Fruit fly (Drosophila melanogaster) whole organism, embryonic: ENCODE measurements around the gene IntS9.

Source experiments
- Awh ChIP-seq: fragments of 200-800 bp; sonication (Bioruptor generic); IDR thresholded peaks from 2 replicates; pipeline ENCODE4, ENCODE4 v1.3.6; 2022; ENCODE audit warnings: missing biosample characterization, missing genetic modification characterization
- Bteb2 ChIP-seq: fragments of 200-800 bp; sonication (Bioruptor generic); optimal IDR thresholded peaks from 2 replicates; lab custom pipeline; 2016; ENCODE audit warnings: missing biosample characterization, missing genetic modification characterization
- CG1024 ChIP-seq: fragments of 200-800 bp; sonication (Bioruptor generic); IDR thresholded peaks from 2 replicates; pipeline ENCODE4 v1.3.6; 2022; ENCODE audit warnings: missing biosample characterization, missing genetic modification characterization
- CG10431 ChIP-seq: fragments of 200-800 bp; sonication (Bioruptor generic); optimal IDR thresholded peaks from 3 replicates; lab custom pipeline; 2018; ENCODE audit warnings: missing biosample characterization, mild to moderate bottlenecking, missing genetic modification characterization
- CG10543 ChIP-seq: fragments of 200-800 bp; sonication (Bioruptor generic); optimal IDR thresholded peaks from 3 replicates; lab custom pipeline; 2017; ENCODE audit warnings: missing biosample characterization, mild to moderate bottlenecking, missing genetic modification characterization, moderate library complexity
- CG11456 ChIP-seq: fragments of 200-800 bp; sonication (Bioruptor generic); IDR thresholded peaks from 3 replicates; pipeline ENCODE4 v1.3.6; 2022; ENCODE audit warnings: missing biosample characterization, missing genetic modification characterization
- CG12769 ChIP-seq: fragments of 200-800 bp; sonication (Bioruptor generic); optimal IDR thresholded peaks from 2 replicates; lab custom pipeline; 2019; ENCODE audit warnings: missing biosample characterization, mild to moderate bottlenecking, missing genetic modification characterization, moderate library complexity
- CG13296 ChIP-seq: fragments of 200-800 bp; sonication (Bioruptor generic); optimal IDR thresholded peaks from 3 replicates; lab custom pipeline; 2018; ENCODE audit warnings: missing biosample characterization, mild to moderate bottlenecking, missing genetic modification characterization
- CG13775 ChIP-seq: fragments of 200-800 bp; sonication (Bioruptor generic); optimal IDR thresholded peaks from 3 replicates; lab custom pipeline; 2017; ENCODE audit warnings: missing biosample characterization, mild to moderate bottlenecking, missing genetic modification characterization
- CG14710 ChIP-seq: fragments of 200-800 bp; sonication (Bioruptor generic); optimal IDR thresholded peaks from 3 replicates; lab custom pipeline; 2019; ENCODE audit warnings: missing biosample characterization, mild to moderate bottlenecking, missing genetic modification characterization, moderate library complexity
- CG15269 ChIP-seq: fragments of 200-800 bp; sonication (Bioruptor generic); optimal IDR thresholded peaks from 2 replicates; lab custom pipeline; 2018; ENCODE audit warnings: missing biosample characterization, mild to moderate bottlenecking, missing genetic modification characterization, moderate library complexity
- CG17186 ChIP-seq: fragments of 200-800 bp; sonication (Bioruptor generic); optimal IDR thresholded peaks from 3 replicates; lab custom pipeline; 2017; ENCODE audit warnings: missing biosample characterization, missing genetic modification reagents, missing genetic modification characterization
- CG1832 ChIP-seq: fragments of 200-800 bp; sonication (Bioruptor generic); optimal IDR thresholded peaks from 2 replicates; lab custom pipeline; 2017; ENCODE audit warnings: missing biosample characterization, mild to moderate bottlenecking, missing genetic modification characterization, inconsistent platforms
- CG18476 ChIP-seq: fragments of 200-800 bp; sonication (Bioruptor generic); optimal IDR thresholded peaks from 2 replicates; lab custom pipeline; 2016; ENCODE audit warnings: missing biosample characterization, mild to moderate bottlenecking, missing genetic modification characterization
- CG3065 ChIP-seq: fragments of 200-800 bp; sonication (Bioruptor generic); optimal IDR thresholded peaks from 2 replicates; lab custom pipeline; 2016; ENCODE audit warnings: missing biosample characterization, missing genetic modification characterization
- CG4360 ChIP-seq: fragments of 200-800 bp; sonication (Bioruptor generic); IDR thresholded peaks from 2 replicates; pipeline ENCODE4 v1.3.6; 2022; ENCODE audit warnings: missing biosample characterization, missing genetic modification characterization
- CG4617 ChIP-seq: fragments of 200-800 bp; sonication (Bioruptor generic); optimal IDR thresholded peaks from 3 replicates; lab custom pipeline; 2016; ENCODE audit warnings: missing biosample characterization, missing genetic modification characterization, borderline replicate concordance
- CG6254 ChIP-seq: fragments of 200-800 bp; sonication (Bioruptor generic); optimal IDR thresholded peaks from 3 replicates; lab custom pipeline; 2017; ENCODE audit warnings: mild to moderate bottlenecking, missing biosample characterization, missing genetic modification reagents, missing genetic modification characterization
- CG6689 ChIP-seq: fragments of 200-800 bp; sonication (Bioruptor generic); IDR thresholded peaks from 2 replicates; pipeline ENCODE4 v1.3.6; 2022; ENCODE audit warnings: missing biosample characterization, missing genetic modification characterization
- CG6854 ChIP-seq: fragments of 200-800 bp; sonication (Bioruptor generic); optimal IDR thresholded peaks from 3 replicates; lab custom pipeline; 2017; ENCODE audit warnings: missing biosample characterization, mild to moderate bottlenecking, missing genetic modification characterization
- CG7556 ChIP-seq: fragments of 200-800 bp; sonication (Bioruptor generic); optimal IDR thresholded peaks from 2 replicates; lab custom pipeline; 2017; ENCODE audit warnings: missing biosample characterization, mild to moderate bottlenecking, missing genetic modification characterization
- CG7987 ChIP-seq: fragments of 200-800 bp; sonication (Bioruptor generic); optimal IDR thresholded peaks from 2 replicates; lab custom pipeline; 2018; ENCODE audit warnings: missing biosample characterization, mild to moderate bottlenecking, missing genetic modification characterization, moderate library complexity
- CG8359 ChIP-seq: fragments of 200-800 bp; sonication (Bioruptor generic); optimal IDR thresholded peaks from 2 replicates; lab custom pipeline; 2017; ENCODE audit warnings: missing biosample characterization, mild to moderate bottlenecking, missing genetic modification characterization, borderline replicate concordance
- CG9215 ChIP-seq: fragments of 200-800 bp; sonication (Bioruptor generic); IDR thresholded peaks from 2 replicates; pipeline ENCODE4 v1.3.6; 2022; ENCODE audit warnings: missing biosample characterization, missing genetic modification characterization
- CoRest ChIP-seq: fragments of 200-800 bp; sonication (Bioruptor generic); optimal IDR thresholded peaks from 3 replicates; lab custom pipeline; 2018; ENCODE audit warnings: missing biosample characterization, mild to moderate bottlenecking, missing genetic modification characterization, moderate library complexity
- Dbx ChIP-seq: fragments of 200-800 bp; sonication (Bioruptor generic); IDR thresholded peaks from 3 replicates; pipeline ENCODE4 v1.3.6; 2022; ENCODE audit warnings: missing biosample characterization, missing genetic modification characterization
- Dref ChIP-seq: fragments of 200-800 bp; sonication (Bioruptor generic); IDR thresholded peaks from 2 replicates; pipeline ENCODE4 v1.3.6; 2022; ENCODE audit warnings: missing biosample characterization, missing genetic modification characterization
- Fer1 ChIP-seq: fragments of 200-800 bp; sonication (Bioruptor generic); optimal IDR thresholded peaks from 2 replicates; lab custom pipeline; 2017; ENCODE audit warnings: missing biosample characterization, mild to moderate bottlenecking, missing genetic modification characterization
- HmgD ChIP-seq: fragments of 200-800 bp; sonication (Bioruptor generic); optimal IDR thresholded peaks from 3 replicates; lab custom pipeline; 2016; ENCODE audit warnings: missing biosample characterization, missing genetic modification characterization
- Mad ChIP-seq: fragments of 200-800 bp; sonication (Bioruptor generic); optimal IDR thresholded peaks from 2 replicates; lab custom pipeline; 2016; ENCODE audit warnings: missing biosample characterization, missing genetic modification characterization
- NFAT ChIP-seq: fragments of 200-800 bp; sonication (Bioruptor generic); IDR thresholded peaks from 2 replicates; pipeline ENCODE4 v1.3.6; 2022; ENCODE audit warnings: missing biosample characterization, missing genetic modification characterization
- Opbp ChIP-seq: fragments of 200-800 bp; sonication (Bioruptor generic); IDR thresholded peaks from 3 replicates; pipeline ENCODE4 v1.3.6; 2022; ENCODE audit warnings: missing biosample characterization, missing genetic modification characterization; ENCODE audit not compliant: partially characterized antibody
- Pdp1 ChIP-seq, 2 experiments: fragments of 200-800 bp; sonication (Bioruptor generic); optimal IDR thresholded peaks; 3 replicates each; lab custom pipeline; 2016; ENCODE audit warnings: missing biosample characterization in 2 of 2, missing genetic modification characterization in 2 of 2, mild to moderate bottlenecking in 1 of 2, moderate library complexity in 1 of 2
- Sox102F ChIP-seq: fragments of 200-800 bp; sonication (Bioruptor generic); optimal IDR thresholded peaks from 2 replicates; lab custom pipeline; 2018; ENCODE audit warnings: missing biosample characterization, mild to moderate bottlenecking, missing genetic modification characterization, moderate library complexity
- YL-1 ChIP-seq: fragments of 200-800 bp; sonication (Bioruptor generic); optimal IDR thresholded peaks from 3 replicates; lab custom pipeline; 2017; ENCODE audit warnings: missing biosample characterization, mild to moderate bottlenecking, missing genetic modification characterization
- ato ChIP-seq: fragments of 200-800 bp; sonication (Bioruptor generic); IDR thresholded peaks from 2 replicates; pipeline ENCODE4 v1.3.6; 2022; ENCODE audit warnings: missing biosample characterization, missing genetic modification characterization; ENCODE audit not compliant: partially characterized antibody
- bcd ChIP-seq: fragments of 200-800 bp; sonication (Bioruptor generic); optimal IDR thresholded peaks from 2 replicates; lab custom pipeline; 2017; ENCODE audit warnings: missing biosample characterization, mild to moderate bottlenecking, missing genetic modification characterization
- btn ChIP-seq: fragments of 200-800 bp; sonication (Bioruptor generic); optimal IDR thresholded peaks from 2 replicates; lab custom pipeline; 2016; ENCODE audit warnings: missing biosample characterization, missing genetic modification characterization
- dati ChIP-seq: fragments of 200-800 bp; sonication (Bioruptor generic); IDR thresholded peaks from 2 replicates; pipeline ENCODE4 v1.3.6; 2022; ENCODE audit warnings: missing biosample characterization, missing genetic modification characterization
- lola ChIP-seq, 3 experiments: fragments of >200 bp in 2 of 3; fragments of 200-800 bp in 1 of 3; sonication (Bioruptor generic) in 1 of 3; optimal IDR thresholded peaks; 2 replicates each; lab custom pipeline; 2017 to 2019; ENCODE audit warnings: missing biosample characterization in 3 of 3, missing genetic modification characterization in 3 of 3, mild to moderate bottlenecking in 1 of 3, moderate library complexity in 1 of 3
- peb ChIP-seq: fragments of 200-800 bp; sonication (Bioruptor generic); IDR thresholded peaks from 2 replicates; pipeline ENCODE4 v1.3.6; 2022; ENCODE audit warnings: missing biosample characterization, missing genetic modification characterization
- sqz ChIP-seq: fragments of 200-800 bp; sonication (Bioruptor generic); optimal IDR thresholded peaks from 3 replicates; lab custom pipeline; 2018; ENCODE audit warnings: missing biosample characterization, mild to moderate bottlenecking, missing genetic modification characterization
- stc ChIP-seq: fragments of 200-800 bp; sonication (Bioruptor generic); IDR thresholded peaks from 2 replicates; pipeline ENCODE4 v1.3.6; 2022; ENCODE audit warnings: missing biosample characterization, missing genetic modification characterization
- stwl ChIP-seq: fragments of 200-800 bp; sonication (Bioruptor generic); optimal IDR thresholded peaks from 3 replicates; lab custom pipeline; 2018; ENCODE audit warnings: missing biosample characterization, mild to moderate bottlenecking, missing genetic modification characterization, moderate library complexity
- tap ChIP-seq: fragments of 200-800 bp; optimal IDR thresholded peaks from 3 replicates; lab custom pipeline; 2019; ENCODE audit warnings: missing biosample characterization, mild to moderate bottlenecking, missing genetic modification characterization, moderate library complexity
- toy ChIP-seq: fragments of 200-800 bp; sonication (Bioruptor generic); IDR thresholded peaks from 2 replicates; pipeline ENCODE4 v1.3.6; 2022; ENCODE audit warnings: missing biosample characterization, missing genetic modification characterization
- trh ChIP-seq: fragments of 200-800 bp; sonication (Bioruptor generic); optimal IDR thresholded peaks from 2 replicates; lab custom pipeline; 2016; ENCODE audit warnings: missing biosample characterization, missing genetic modification characterization
- wek ChIP-seq: fragments of 200-800 bp; sonication (Bioruptor generic); optimal IDR thresholded peaks from 3 replicates; lab custom pipeline; 2018; ENCODE audit warnings: missing biosample characterization, mild to moderate bottlenecking, missing genetic modification characterization, moderate library complexity

Gene IntS9

dm6 chr3L:16128973-16129745 lies 23.7 kb upstream of the IntS9 start, which contains the start of gene SsRbeta (continued):
- TF ChIP-seq CG15269 (tag; lab: Kevin White, UChicago) (peak; percentile 36), ato (GFP tag; lab: Robert Waterston, UW) (peak; percentile 50; the same call in 1 of the 2 replicates), CG8359 (no peak), Mad (GFP tag; lab: Kevin White, UChicago) (no peak), CG18476 (GFP tag; lab: Kevin White, UChicago) (no peak), stwl (peak; percentile 61), CG9215 (GFP tag; lab: Robert Waterston, UW) (no peak), HmgD (GFP tag; lab: Kevin White, UChicago) (no peak), Awh (GFP tag; lab: Robert Waterston, UW) (peak; percentile 76), Dbx (GFP tag; lab: Robert Waterston, UW) (peak; percentile 20; the same call in 2 of the 3 replicates), CG14710 (tag; lab: Kevin White, UChicago) (peak; percentile 40), CoRest (tag; lab: Kevin White, UChicago) (peak; percentile 46), lola (GFP tag; optimal IDR thresholded peaks at IDR 0.05; lab: Kevin White, UChicago) (peak in 1 of 3 experiments; percentile 32), trh (GFP tag; lab: Kevin White, UChicago) (no peak), Dref (GFP tag; lab: Robert Waterston, UW) (peak; percentile 72), Opbp (peak; percentile 74), CG1024 (GFP tag; lab: Robert Waterston, UW) (peak; percentile 61; the same call in 1 of the 2 replicates), CG11456 (GFP tag; lab: Robert Waterston, UW) (peak; percentile 64), CG6254 (GFP tag; lab: Kevin White, UChicago) (no peak), wek (GFP tag; lab: Kevin White, UChicago) (peak; percentile 48), btn (GFP tag; lab: Kevin White, UChicago) (no peak), sqz (GFP tag; lab: Kevin White, UChicago) (peak; percentile 53), CG4360 (GFP tag; lab: Robert Waterston, UW) (no peak), CG7987 (GFP tag; lab: Kevin White, UChicago) (peak; percentile 66), CG6854 (GFP tag; lab: Kevin White, UChicago) (no peak), toy (GFP tag; lab: Robert Waterston, UW) (no peak), CG13775 (GFP tag; lab: Kevin White, UChicago) (peak; percentile 67), CG3065 (no peak), CG7556 (GFP tag; lab: Kevin White, UChicago) (peak; percentile 64), CG13296 (GFP tag; lab: Kevin White, UChicago) (no peak), peb (peak; percentile 19; the same call in 1 of the 2 replicates), Pdp1 (GFP tag; optimal IDR thresholded peaks at IDR 0.05; lab: Kevin White, UChicago) (no peak), CG4617 (GFP tag; lab: Kevin White, UChicago) (no peak), CG12769 (tag; lab: Kevin White, UChicago) (peak; percentile 44), stc (GFP tag; lab: Robert Waterston, UW) (peak; percentile 55), Fer1 (GFP tag; lab: Kevin White, UChicago) (no peak), NFAT (GFP tag; lab: Robert Waterston, UW) (peak; percentile 81), tap (tag; lab: Kevin White, UChicago) (no peak), CG17186 (peak; percentile 49), CG1832 (no peak), CG6689 (GFP tag; lab: Robert Waterston, UW) (peak; percentile 43), bcd (no peak), Sox102F (GFP tag; lab: Kevin White, UChicago) (peak; percentile 51), YL-1 (GFP tag; lab: Kevin White, UChicago) (peak; percentile 90), Bteb2 (GFP tag; lab: Kevin White, UChicago) (no peak), dati (GFP tag; lab: Robert Waterston, UW) (no peak), CG10543 (GFP tag; lab: Kevin White, UChicago) (peak; percentile 54), CG10431 (GFP tag; lab: Kevin White, UChicago) (peak; percentile 26)
